Worm (Caenorhabditis elegans) whole organism, L4 larva: Measurements from ENCODE around the gene F48E8.2.

Experiments used
- lsy-2 ChIP-seq, 2 experiments: fragments of 150-350 bp in 1 of 2; sonication (generic microtip) in 1 of 2; optimal IDR thresholded peaks; 2 replicates each; lab custom pipeline; 2014 to 2017; ENCODE audit warnings: missing biosample characterization in 2 of 2, missing genetic modification characterization in 2 of 2
- mdl-1 ChIP-seq, 2 experiments: fragments of 150-350 bp in 1 of 2; sonication (generic microtip) in 1 of 2; optimal IDR thresholded peaks; 2 replicates each; lab custom pipeline; 2014 to 2017; ENCODE audit warnings: missing biosample characterization in 2 of 2, missing genetic modification characterization in 2 of 2
- nhr-11 ChIP-seq: fragments of 150-350 bp; optimal IDR thresholded peaks from 2 replicates; lab custom pipeline; 2014; ENCODE audit warnings: missing biosample characterization, missing genetic modification characterization
- nhr-237 ChIP-seq: sonication (generic microtip); optimal IDR thresholded peaks from 2 replicates; lab custom pipeline; 2017; ENCODE audit warnings: missing biosample characterization, missing genetic modification characterization
- saeg-2 ChIP-seq: fragments of 200-800 bp; sonication (Bioruptor generic); IDR thresholded peaks from 2 replicates; pipeline ENCODE4 v1.3.6; 2022; ENCODE audit warnings: missing genetic modification reagents, missing genetic modification characterization, missing compliant biosample characterization
- sdz-12 ChIP-seq: fragments of 200-800 bp; sonication (Bioruptor generic); optimal IDR thresholded peaks from 2 replicates; lab custom pipeline; 2018; ENCODE audit warnings: mild to moderate bottlenecking, missing genetic modification characterization, missing compliant biosample characterization
- unc-130 ChIP-seq: sonication (generic microtip); optimal IDR thresholded peaks from 2 replicates; lab custom pipeline; 2016; ENCODE audit warnings: missing genetic modification reagents, missing genetic modification characterization, missing compliant biosample characterization

DNA sequence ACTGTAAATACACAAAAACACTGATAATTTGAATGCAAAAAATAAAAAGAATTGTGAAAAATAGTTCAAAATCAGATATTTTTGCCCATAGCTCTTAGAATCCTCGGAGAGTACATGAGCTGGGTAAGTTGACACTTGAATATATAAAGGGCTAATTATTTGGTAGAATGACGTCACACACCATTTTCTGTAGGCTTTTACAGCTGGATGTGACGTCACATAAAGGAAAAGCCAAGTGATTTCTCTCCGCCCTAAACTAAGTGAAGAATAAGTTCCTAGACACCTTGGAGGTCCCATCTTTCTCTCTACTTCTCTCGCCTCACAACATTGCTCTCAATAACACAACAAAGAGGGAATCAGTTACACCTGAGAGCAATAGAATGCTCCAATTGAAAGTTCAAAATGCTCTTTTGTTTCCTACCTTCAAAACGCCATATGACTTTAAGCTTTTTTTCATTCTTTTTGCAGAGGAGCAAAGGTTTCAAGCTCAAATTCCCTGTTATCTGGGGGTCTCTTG is 23.0 kb downstream of the F48E8.2 start, which contains the start of gene osg-1:
- no peak for TF ChIP-seq sdz-12 (GFP tag; lab: Kevin White, UChicago)
- no peak for TF ChIP-seq saeg-2 (GFP tag; lab: Robert Waterston, UW)
- no peak for TF ChIP-seq unc-130 (GFP tag; lab: Kevin White, UChicago)
- no peak for TF ChIP-seq nhr-237
- no peak for TF ChIP-seq mdl-1 (tag; optimal IDR thresholded peaks at IDR 0.05; lab: Kevin White, UChicago)
- TF ChIP-seq nhr-11, result no peak
- TF ChIP-seq lsy-2 (tag; optimal IDR thresholded peaks at IDR 0.05; lab: Kevin White, UChicago), result no peak
